Fruit fly (Drosophila melanogaster) whole organism, embryonic: ENCODE measurements around the gene Cpr92A.

ENCODE experiments used
- BEAF-32 ChIP-seq: fragments of 200-800 bp; sonication (Bioruptor generic); optimal IDR thresholded peaks from 3 replicates; lab custom pipeline; 2017; ENCODE audit warnings: missing biosample characterization, missing genetic modification characterization, mild to moderate bottlenecking, moderate library complexity, missing genetic modification reagents
- Blimp-1 ChIP-seq: fragments of 200-800 bp; sonication (Bioruptor generic); optimal IDR thresholded peaks from 3 replicates; lab custom pipeline; 2018; ENCODE audit warnings: missing biosample characterization, missing genetic modification characterization, mild to moderate bottlenecking, moderate library complexity, missing genetic modification reagents
- CG10147 ChIP-seq: fragments of 200-800 bp; sonication (Bioruptor generic); optimal IDR thresholded peaks from 2 replicates; lab custom pipeline; 2019; ENCODE audit warnings: missing biosample characterization, mild to moderate bottlenecking, missing genetic modification characterization, moderate library complexity
- CG11504 ChIP-seq: fragments of 200-800 bp; sonication (Bioruptor generic); optimal IDR thresholded peaks from 3 replicates; lab custom pipeline; 2019; ENCODE audit warnings: missing biosample characterization, mild to moderate bottlenecking, missing genetic modification characterization, moderate library complexity
- CG13287 ChIP-seq: fragments of 200-800 bp; sonication (Bioruptor generic); IDR thresholded peaks from 2 replicates; pipeline ENCODE4 v1.3.6; 2022; ENCODE audit warnings: missing biosample characterization, missing genetic modification characterization; ENCODE audit not compliant: partially characterized antibody
- CG14860 ChIP-seq: fragments of 200-800 bp; sonication (Bioruptor generic); IDR thresholded peaks from 3 replicates; pipeline ENCODE4 v1.3.6; 2022; ENCODE audit warnings: missing biosample characterization, missing genetic modification characterization; ENCODE audit not compliant: partially characterized antibody
- CG15601 ChIP-seq: fragments of 200-800 bp; sonication (Bioruptor generic); optimal IDR thresholded peaks from 3 replicates; lab custom pipeline; 2019; ENCODE audit warnings: missing biosample characterization, mild to moderate bottlenecking, missing genetic modification characterization, moderate library complexity
- CG15696 ChIP-seq: fragments of 200-800 bp; sonication (Bioruptor generic); optimal IDR thresholded peaks from 2 replicates; lab custom pipeline; 2019; ENCODE audit warnings: missing biosample characterization, mild to moderate bottlenecking, missing genetic modification characterization, moderate library complexity
- CG1603 ChIP-seq: fragments of 200-800 bp; sonication (Bioruptor generic); optimal IDR thresholded peaks from 2 replicates; lab custom pipeline; 2019; ENCODE audit warnings: missing biosample characterization, mild to moderate bottlenecking, missing genetic modification characterization, moderate library complexity
- CG16813 ChIP-seq: fragments of 200-800 bp; sonication (Bioruptor generic); IDR thresholded peaks from 3 replicates; pipeline ENCODE4 v1.3.6; 2022; ENCODE audit warnings: missing biosample characterization, missing genetic modification characterization; ENCODE audit not compliant: partially characterized antibody
- CG17361 ChIP-seq: fragments of 200-800 bp; sonication (Bioruptor generic); IDR thresholded peaks from 3 replicates; pipeline ENCODE4 v1.3.6; 2022; ENCODE audit warnings: missing biosample characterization, missing genetic modification characterization
- CG17829 ChIP-seq: fragments of 200-800 bp; optimal IDR thresholded peaks from 2 replicates; lab custom pipeline; 2019; ENCODE audit warnings: missing biosample characterization, mild to moderate bottlenecking, missing genetic modification characterization, moderate library complexity
- CG18262 ChIP-seq: fragments of 200-800 bp; optimal IDR thresholded peaks from 3 replicates; lab custom pipeline; 2019; ENCODE audit warnings: missing biosample characterization, mild to moderate bottlenecking, missing genetic modification characterization, moderate library complexity
- CG2199 ChIP-seq: fragments of 200-800 bp; sonication (Bioruptor generic); IDR thresholded peaks from 3 replicates; pipeline ENCODE4 v1.3.6; 2022; ENCODE audit warnings: missing biosample characterization, missing genetic modification characterization
- CG30020 ChIP-seq: fragments of 200-800 bp; optimal IDR thresholded peaks from 2 replicates; lab custom pipeline; 2019; ENCODE audit warnings: missing biosample characterization, mild to moderate bottlenecking, missing genetic modification characterization, moderate library complexity
- CG31441 ChIP-seq: fragments of 200-800 bp; sonication (Bioruptor generic); IDR thresholded peaks from 2 replicates; pipeline ENCODE4 v1.3.6; 2022; ENCODE audit warnings: missing biosample characterization, missing genetic modification characterization
- CG42726 ChIP-seq: fragments of 200-800 bp; sonication (Bioruptor generic); IDR thresholded peaks from 2 replicates; pipeline ENCODE4 v1.3.6; 2022; ENCODE audit warnings: missing biosample characterization, missing genetic modification characterization; ENCODE audit not compliant: partially characterized antibody
- CG6791 ChIP-seq: fragments of 200-800 bp; sonication (Bioruptor generic); IDR thresholded peaks from 3 replicates; pipeline ENCODE4 v1.3.6; 2022; ENCODE audit warnings: missing biosample characterization, missing genetic modification characterization; ENCODE audit not compliant: partially characterized antibody
- CG8281 ChIP-seq: fragments of 200-800 bp; sonication (Bioruptor generic); optimal IDR thresholded peaks from 2 replicates; lab custom pipeline; 2018; ENCODE audit warnings: missing biosample characterization, mild to moderate bottlenecking, missing genetic modification characterization, moderate library complexity
- CG8290 ChIP-seq, 3 experiments: fragments of 200-800 bp; sonication (Bioruptor generic); optimal IDR thresholded peaks; 2 replicates each; lab custom pipeline; 2016 to 2019; ENCODE audit warnings: missing biosample characterization in 3 of 3, missing genetic modification characterization in 3 of 3, mild to moderate bottlenecking in 2 of 3, moderate library complexity in 1 of 3
- CG8478 ChIP-seq: fragments of >200 bp; optimal IDR thresholded peaks from 2 replicates; lab custom pipeline; 2018
- Chrac-16 ChIP-seq: fragments of 200-800 bp; sonication (Bioruptor generic); optimal IDR thresholded peaks from 3 replicates; lab custom pipeline; 2016; ENCODE audit warnings: missing biosample characterization, missing genetic modification characterization
- D19A ChIP-seq: fragments of 200-800 bp; optimal IDR thresholded peaks from 3 replicates; lab custom pipeline; 2019; ENCODE audit warnings: missing biosample characterization, mild to moderate bottlenecking, missing genetic modification characterization, moderate library complexity
- Doc3 ChIP-seq: fragments of 200-800 bp; sonication (Bioruptor generic); IDR thresholded peaks from 3 replicates; pipeline ENCODE4 v1.3.6; 2022; ENCODE audit warnings: missing biosample characterization, missing genetic modification characterization; ENCODE audit not compliant: partially characterized antibody
- Ets97D ChIP-seq: fragments of 200-800 bp; sonication (Bioruptor generic); optimal IDR thresholded peaks from 3 replicates; lab custom pipeline; 2016; ENCODE audit warnings: missing biosample characterization, missing genetic modification characterization
- HLH3B ChIP-seq: fragments of 200-800 bp; sonication (Bioruptor generic); IDR thresholded peaks from 2 replicates; pipeline ENCODE4 v1.3.6; 2022; ENCODE audit warnings: missing biosample characterization, missing genetic modification characterization
- Hand ChIP-seq: fragments of 200-800 bp; sonication (Bioruptor generic); optimal IDR thresholded peaks from 2 replicates; lab custom pipeline; 2017; ENCODE audit warnings: mild to moderate bottlenecking, missing biosample characterization, missing genetic modification reagents, missing genetic modification characterization
- Hr39 ChIP-seq: fragments of >200 bp; optimal IDR thresholded peaks from 2 replicates; lab custom pipeline; 2017
- Lpt ChIP-seq: fragments of >200 bp; optimal IDR thresholded peaks from 2 replicates; lab custom pipeline; 2018; ENCODE audit warnings: missing biosample characterization, missing genetic modification characterization
- Max ChIP-seq: fragments of 200-800 bp; sonication (Bioruptor generic); optimal IDR thresholded peaks from 2 replicates; lab custom pipeline; 2016; ENCODE audit warnings: missing biosample characterization, mild to moderate bottlenecking, missing genetic modification characterization
- Med ChIP-seq: fragments of 200-800 bp; sonication (Bioruptor generic); peaks from one replicate; lab custom pipeline; 2016; ENCODE audit warnings: missing biosample characterization, missing genetic modification characterization, mild to moderate bottlenecking, inconsistent platforms, moderate library complexity
- NK7.1 ChIP-seq: fragments of 200-800 bp; sonication (Bioruptor generic); optimal IDR thresholded peaks from 3 replicates; lab custom pipeline; 2016; ENCODE audit warnings: missing biosample characterization, missing genetic modification characterization
- Optix ChIP-seq: fragments of 200-800 bp; sonication (Bioruptor generic); IDR thresholded peaks from 3 replicates; pipeline ENCODE4 v1.3.6; 2022; ENCODE audit warnings: missing biosample characterization, missing genetic modification characterization
- Scr ChIP-seq: fragments of 200-800 bp; sonication (Bioruptor generic); IDR thresholded peaks from 2 replicates; pipeline ENCODE4 v1.3.6; 2022; ENCODE audit warnings: missing biosample characterization, missing genetic modification characterization; ENCODE audit not compliant: partially characterized antibody
- Taf1 ChIP-seq: fragments of 200-800 bp; sonication (Bioruptor generic); IDR thresholded peaks from 2 replicates; pipeline ENCODE4 v1.3.6; 2022; ENCODE audit warnings: missing biosample characterization, missing genetic modification characterization
- amos ChIP-seq: fragments of 200-800 bp; sonication (Bioruptor generic); IDR thresholded peaks from 2 replicates; pipeline ENCODE4 v1.3.6; 2022; ENCODE audit warnings: missing biosample characterization, missing genetic modification characterization; ENCODE audit not compliant: partially characterized antibody
- dimm ChIP-seq: fragments of 200-800 bp; sonication (Bioruptor generic); IDR thresholded peaks from 2 replicates; pipeline ENCODE4 v1.3.6; 2022; ENCODE audit warnings: missing biosample characterization, missing genetic modification characterization
- disco-r ChIP-seq: fragments of 200-800 bp; sonication (Bioruptor generic); optimal IDR thresholded peaks from 2 replicates; lab custom pipeline; 2016; ENCODE audit warnings: missing biosample characterization, missing genetic modification characterization
- kni ChIP-seq: fragments of 200-800 bp; sonication (Bioruptor generic); optimal IDR thresholded peaks from 3 replicates; lab custom pipeline; 2017; ENCODE audit warnings: mild to moderate bottlenecking, missing biosample characterization, missing genetic modification reagents, missing genetic modification characterization
- nom ChIP-seq: fragments of 200-800 bp; sonication (Bioruptor generic); optimal IDR thresholded peaks from 2 replicates; lab custom pipeline; 2017; ENCODE audit warnings: missing biosample characterization, missing genetic modification characterization, mild to moderate bottlenecking, moderate library complexity, missing genetic modification reagents
- otp ChIP-seq: fragments of 200-800 bp; sonication (Bioruptor generic); IDR thresholded peaks from 3 replicates; pipeline ENCODE4, ENCODE4 v1.3.6; 2022; ENCODE audit warnings: missing biosample characterization, missing genetic modification characterization
- pan ChIP-seq, 4 experiments: fragments of >200 bp in 3 of 4; fragments of 200-800 bp in 1 of 4; sonication (Bioruptor generic) in 1 of 4; optimal IDR thresholded peaks in 3 of 4; IDR thresholded peaks in 1 of 4; 2 replicates each; pipeline versions ENCODE4 v1.3.6 to Lab custom; 2017 to 2022; ENCODE audit warnings: missing biosample characterization in 2 of 4, missing genetic modification characterization in 2 of 4, mixed read lengths in 1 of 4
- phol ChIP-seq: fragments of 200-800 bp; sonication (Bioruptor generic); optimal IDR thresholded peaks from 3 replicates; lab custom pipeline; 2018; ENCODE audit warnings: missing biosample characterization, mild to moderate bottlenecking, missing genetic modification characterization, moderate library complexity
- psq ChIP-seq: fragments of 200-800 bp; sonication (Bioruptor generic); optimal IDR thresholded peaks from 2 replicates; lab custom pipeline; 2017; ENCODE audit warnings: missing biosample characterization, missing genetic modification characterization
- sna ChIP-seq: fragments of 200-800 bp; sonication (Bioruptor generic); IDR thresholded peaks from 2 replicates; pipeline ENCODE4 v1.3.6; 2022; ENCODE audit warnings: missing biosample characterization, missing genetic modification characterization; ENCODE audit not compliant: partially characterized antibody
- unc-4 ChIP-seq: fragments of 200-800 bp; sonication (Bioruptor generic); IDR thresholded peaks from 2 replicates; pipeline ENCODE4 v1.3.6; 2022; ENCODE audit warnings: missing biosample characterization, missing genetic modification characterization; ENCODE audit not compliant: partially characterized antibody
- vfl ChIP-seq: fragments of 200-800 bp; sonication (Bioruptor generic); optimal IDR thresholded peaks from 2 replicates; lab custom pipeline; 2016; ENCODE audit warnings: missing biosample characterization, missing genetic modification characterization

Gene Cpr92A

dm6 chr3R:19583311-19583710 is 15.4 kb downstream of the Cpr92A start (continued):
- peak; percentile 26; the same call in 1 of the 3 replicates for TF ChIP-seq CG17361 (GFP tag; lab: Robert Waterston, UW)
- peak; percentile 57 for TF ChIP-seq CG18262 (tag; lab: Kevin White, UChicago)
- peak; percentile 61 for TF ChIP-seq Doc3 (GFP tag; lab: Robert Waterston, UW)
- no peak for TF ChIP-seq pan (optimal IDR thresholded peaks at IDR 0.05; lab: Kevin White, UChicago)
- TF ChIP-seq pan (GFP tag; optimal IDR thresholded peaks at IDR 0.05 in 1 of 2, IDR thresholded peaks at IDR 0.05 in 1 of 2): no peak
- TF ChIP-seq Scr (GFP tag; lab: Robert Waterston, UW): peak; percentile 56; the same call in 1 of the 2 replicates
- TF ChIP-seq CG14860: peak; percentile 37; the same call in 1 of the 3 replicates
- TF ChIP-seq CG15601 (tag; lab: Kevin White, UChicago): peak; percentile 5
- no peak for TF ChIP-seq disco-r (GFP tag; lab: Kevin White, UChicago)
- TF ChIP-seq CG13287 (GFP tag; lab: Robert Waterston, UW): peak; percentile 41; the same call in 1 of the 2 replicates
- TF ChIP-seq NK7.1 (GFP tag; lab: Kevin White, UChicago): no peak
- peak; percentile 11 for TF ChIP-seq CG17829 (tag; lab: Kevin White, UChicago)
- TF ChIP-seq Med (GFP tag; lab: Kevin White, UChicago): no peak
- TF ChIP-seq CG30020: no peak
- TF ChIP-seq psq (GFP tag; lab: Kevin White, UChicago): no peak
- TF ChIP-seq D19A (tag; lab: Kevin White, UChicago): peak; percentile 37
- TF ChIP-seq CG1603 (tag; lab: Kevin White, UChicago): peak; percentile 4
- TF ChIP-seq Max: no peak
- peak; percentile 36 for TF ChIP-seq BEAF-32 (GFP tag; lab: Kevin White, UChicago)
- TF ChIP-seq CG11504 (tag; lab: Kevin White, UChicago): peak; percentile 23
- TF ChIP-seq CG16813 (GFP tag; lab: Robert Waterston, UW): 0 out of 3 replicates have a peak, but pooled peaks have one; percentile 45
- 0 out of 3 replicates have a peak, but pooled peaks have one; percentile 46 for TF ChIP-seq otp
- peak; percentile 6 for TF ChIP-seq phol
- TF ChIP-seq CG31441 (GFP tag; lab: Robert Waterston, UW): peak; percentile 33; the same call in 1 of the 2 replicates
- 0 out of 3 replicates have a peak, but pooled peaks have one; percentile 11 for TF ChIP-seq CG6791 (GFP tag; lab: Robert Waterston, UW)
- no peak for TF ChIP-seq CG10147 (GFP tag; lab: Kevin White, UChicago)
- TF ChIP-seq unc-4 (GFP tag; lab: Robert Waterston, UW): 0 out of 2 replicates have a peak, but pooled peaks have one; percentile 23
- no peak for TF ChIP-seq CG8281 (tag; lab: Kevin White, UChicago)
- TF ChIP-seq CG15696 (tag; lab: Kevin White, UChicago): no peak
- TF ChIP-seq amos (GFP tag; lab: Robert Waterston, UW): peak; percentile 24; the same call in 1 of the 2 replicates
- peak; percentile 41; the same call in 1 of the 2 replicates for TF ChIP-seq sna (GFP tag; lab: Robert Waterston, UW)
- TF ChIP-seq, all 482 proteins: peak for 37

- TF ChIP-seq CG18262 (tag; lab: Kevin White, UChicago) (no peak), vfl (GFP tag; lab: Kevin White, UChicago) (no peak), Optix (GFP tag; lab: Robert Waterston, UW) (no peak), Hr39 (lab: Kevin White, UChicago) (peak; percentile 27), CG8478 (lab: Kevin White, UChicago) (no peak), Taf1 (GFP tag; lab: Robert Waterston, UW) (no peak), CG8290 (GFP tag; optimal IDR thresholded peaks at IDR 0.05; lab: Kevin White, UChicago) (no peak), CG8290 (tag; optimal IDR thresholded peaks at IDR 0.05; lab: Kevin White, UChicago) (no peak), Chrac-16 (GFP tag; lab: Kevin White, UChicago) (no peak), dimm (GFP tag; lab: Robert Waterston, UW) (no peak), Blimp-1 (peak; percentile 23), Hand (no peak), Lpt (GFP tag; lab: Kevin White, UChicago) (no peak), kni (GFP tag; lab: Kevin White, UChicago) (no peak), Ets97D (GFP tag; lab: Kevin White, UChicago) (no peak), HLH3B (GFP tag; lab: Robert Waterston, UW) (no peak), CG2199 (no peak), nom (peak; percentile 62), CG42726 (GFP tag; lab: Robert Waterston, UW) (no peak)
Observed at dm6 chr3R:19581829-19582228, 16.9 kb downstream of the Cpr92A start.
